Worm (Caenorhabditis elegans) whole organism, dauer: ENCODE data around the gene ZK287.9.

Source experiments
- unc-62 ChIP-seq: sonication (generic microtip); optimal IDR thresholded peaks from 2 replicates; lab custom pipeline; 2017; ENCODE audit warnings: missing biosample characterization, missing genetic modification reagents, missing genetic modification characterization

Gene ZK287.9

DNA sequence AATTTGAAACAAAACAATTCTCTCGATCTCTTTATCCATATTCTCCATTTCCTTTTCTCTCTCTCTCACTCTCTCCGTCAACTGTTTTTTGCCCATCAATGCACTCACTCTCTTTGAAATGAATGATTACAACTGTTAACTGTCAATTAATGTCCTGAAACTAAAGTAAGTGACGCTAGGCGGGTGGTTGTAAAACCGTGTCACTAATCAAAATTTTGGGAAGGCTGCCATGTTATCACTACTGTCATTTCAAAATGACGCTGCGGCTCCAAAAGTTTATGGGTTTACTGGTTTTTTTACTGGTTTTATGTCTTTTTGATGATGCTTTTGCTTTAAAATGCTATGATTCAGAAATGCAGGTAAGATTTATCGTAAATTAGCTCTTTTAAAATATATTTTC is at the start of gene ZK287.9:
TSS of gene ZK287.9 (plus strand) at position 192 of the 400 bp plus-strand sequence.
- TF ChIP-seq unc-62 (GFP tag; lab: Kevin White, UChicago), result no peak

DNA sequence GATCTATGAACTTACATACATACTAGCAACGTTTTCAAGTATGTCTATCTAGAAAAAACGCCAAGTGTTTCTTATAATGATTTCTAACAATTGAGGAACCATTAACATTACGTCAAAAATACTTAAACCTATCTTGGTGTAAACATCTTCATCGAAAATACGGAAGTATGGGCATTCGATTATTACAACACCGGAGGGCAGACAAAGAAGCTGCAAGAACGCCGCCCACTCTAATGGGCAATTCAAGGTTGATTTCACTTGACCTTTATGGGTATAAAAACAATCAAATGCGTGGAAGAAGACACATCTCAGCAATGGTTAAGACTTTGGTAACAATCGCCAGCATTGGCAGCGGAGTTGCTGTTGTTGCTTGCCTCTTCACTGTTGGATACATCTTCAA is 49.5 kb upstream of the ZK287.9 start, which contains the start of gene col-146:
TSS of gene col-146 (plus strand) at position 301 of the 400 bp plus-strand sequence.
- no peak for TF ChIP-seq unc-62 (GFP tag; lab: Kevin White, UChicago)

DNA sequence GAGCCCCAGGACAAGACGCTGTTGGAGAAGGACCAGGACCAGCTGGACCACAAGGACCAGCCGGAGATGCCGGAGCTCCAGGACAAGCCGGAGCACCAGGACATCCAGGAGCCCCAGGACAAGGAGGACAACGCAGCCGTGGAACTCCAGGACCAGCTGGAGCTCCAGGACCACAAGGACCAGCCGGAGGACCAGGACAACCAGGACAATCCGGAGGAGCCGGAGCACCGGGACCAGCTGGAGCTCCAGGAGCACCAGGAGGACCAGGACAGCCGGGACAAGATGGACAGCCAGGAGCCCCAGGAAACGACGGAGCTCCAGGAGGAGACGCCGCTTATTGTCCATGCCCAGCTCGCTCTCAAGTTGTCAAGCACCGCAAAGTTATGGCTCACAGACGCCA is 48.6 kb upstream of the ZK287.9 start:
- TF ChIP-seq unc-62 (GFP tag; lab: Kevin White, UChicago), result no peak

DNA sequence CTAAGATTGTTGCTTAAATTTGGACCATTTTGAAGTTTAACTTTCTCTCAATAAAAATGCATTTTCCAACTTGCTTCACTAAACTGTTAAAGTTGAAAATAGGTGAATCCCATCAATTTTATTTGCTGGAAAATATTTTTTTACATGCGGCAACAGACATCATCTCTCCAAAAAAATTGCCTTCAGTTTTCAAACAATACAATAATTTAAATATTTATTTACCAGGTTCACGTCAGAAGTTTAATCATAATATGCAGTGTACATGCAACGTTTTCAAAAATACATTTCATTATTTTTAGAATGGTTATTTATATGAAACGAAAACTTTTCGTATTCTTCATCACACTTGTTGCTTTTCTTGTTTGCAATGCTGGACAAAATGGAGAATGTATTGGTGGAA is 48.2 kb upstream of the ZK287.9 start, which contains the start of gene T06E4.5:
TSS of gene T06E4.5 (plus strand) at position 301 of the 400 bp plus-strand sequence.
- no peak for TF ChIP-seq unc-62 (GFP tag; lab: Kevin White, UChicago)

ce11 chrV:9632348-9632747 is 46.8 kb upstream of the ZK287.9 start:
- no peak for TF ChIP-seq unc-62 (GFP tag; lab: Kevin White, UChicago)

DNA sequence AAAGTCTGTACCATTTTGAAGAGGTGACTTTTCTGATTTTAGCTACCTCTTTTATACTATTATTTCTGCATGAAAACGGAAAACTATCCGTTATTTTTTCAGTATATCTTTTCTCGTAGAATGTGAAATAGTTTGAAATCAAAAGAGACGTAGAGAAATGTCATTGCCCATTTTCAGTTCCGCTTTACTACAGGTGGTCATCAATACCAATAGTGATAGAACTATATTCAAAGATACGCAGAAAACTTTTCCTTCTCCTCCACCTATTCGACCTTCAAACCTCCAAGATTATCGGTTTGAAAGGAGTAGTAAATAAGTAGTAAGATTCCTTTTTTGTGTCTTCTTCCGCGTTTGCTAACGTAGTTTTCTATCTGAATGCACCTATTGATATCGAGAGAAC is 45.8 kb upstream of the ZK287.9 start, which contains the start of gene col-147:
TSS of gene col-147 (minus strand) at position 26 of the 400 bp plus-strand sequence.
- TF ChIP-seq unc-62 (GFP tag; lab: Kevin White, UChicago), result no peak

DNA sequence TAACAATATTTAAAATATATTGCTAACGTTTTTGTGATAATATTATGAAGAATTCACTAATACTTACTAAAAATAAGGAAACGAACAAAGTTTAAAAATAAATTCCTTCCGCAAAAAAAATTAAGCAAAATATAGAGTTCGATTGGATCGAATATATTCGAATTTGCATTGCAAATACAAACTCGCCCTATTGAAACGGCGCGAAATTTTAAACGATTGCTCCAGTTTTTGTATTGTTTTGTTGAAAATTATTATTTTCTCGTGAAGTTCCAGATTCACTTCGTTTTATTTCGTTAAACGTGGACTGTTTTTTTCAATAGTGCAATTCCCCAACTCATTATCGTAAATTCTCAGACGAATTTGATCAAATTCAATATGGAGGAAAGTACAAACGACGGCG is 33.6 kb upstream of the ZK287.9 start, which contains the start of the genes atl-1 and hcp-2:
TSS of gene atl-1 (minus strand) at position 89 of the 400 bp plus-strand sequence.
TSS of gene hcp-2 (plus strand) at position 353 of the 400 bp plus-strand sequence.
- no peak for TF ChIP-seq unc-62 (GFP tag; lab: Kevin White, UChicago)

DNA sequence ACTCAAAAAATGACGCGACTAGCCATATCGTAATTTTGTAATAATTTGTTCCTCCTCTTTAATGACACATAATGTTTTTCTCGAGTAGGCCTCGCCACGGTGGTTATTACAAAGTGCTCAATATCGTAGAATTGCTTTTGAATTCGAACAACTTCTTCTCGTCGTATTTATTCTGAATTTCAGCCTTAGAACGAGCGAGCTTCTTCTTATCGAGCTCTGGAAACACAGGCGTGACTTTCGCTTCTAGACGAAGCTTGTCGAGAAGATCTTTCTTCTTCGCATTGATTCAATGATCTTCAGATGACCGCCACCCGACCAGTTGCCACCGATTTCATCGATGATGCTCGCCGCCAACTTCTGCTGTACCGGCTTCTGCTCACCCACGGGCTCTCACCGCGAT is 27.9 kb upstream of the ZK287.9 start, which contains the start of gene T06E4.21:
TSS of gene T06E4.21 (plus strand) at position 301 of the 400 bp plus-strand sequence.
- no peak for TF ChIP-seq unc-62 (GFP tag; lab: Kevin White, UChicago)

DNA sequence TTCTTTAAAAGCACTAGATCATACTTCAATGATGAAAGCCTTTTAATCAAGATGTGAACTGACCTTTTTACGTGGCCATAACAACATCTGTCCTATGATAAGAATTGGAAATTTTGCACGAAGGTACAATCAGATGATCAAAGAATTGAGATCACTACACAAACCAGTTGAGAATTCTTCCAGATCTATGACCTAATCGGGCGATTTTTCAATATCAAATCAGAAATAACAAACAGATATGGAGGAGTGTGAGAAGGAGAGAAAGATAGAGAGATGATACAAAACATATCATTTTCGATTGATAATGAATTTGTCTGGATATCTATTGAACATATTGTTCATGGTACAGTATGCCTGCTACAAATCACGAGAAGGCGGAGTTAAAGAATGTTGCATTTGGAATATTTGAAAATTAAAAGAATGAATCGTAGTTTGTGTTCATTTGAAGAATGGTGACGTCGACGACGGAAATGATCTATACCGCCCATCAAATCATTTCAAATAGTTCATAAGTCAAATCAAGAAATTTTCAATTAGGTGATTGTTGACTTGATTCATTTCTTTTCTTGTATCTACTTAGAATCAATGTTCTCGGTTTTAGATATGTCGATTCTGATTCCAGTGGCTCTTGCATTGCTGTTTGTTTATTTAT is 24.9 kb upstream of the ZK287.9 start, which contains the start of gene cyp-29A4:
TSS of gene cyp-29A4 (plus strand) at position 602 of the 652 bp plus-strand sequence.
- TF ChIP-seq unc-62 (GFP tag; lab: Kevin White, UChicago), result no peak

- no peak for TF ChIP-seq unc-62 (GFP tag; lab: Kevin White, UChicago)
These were observed 17.6 kb upstream of the ZK287.9 start, which contains the start of gene pitr-4 for ce11 chrV:9661514-9661913. Gene pitr-4 (minus strand): TSS chrV:9661614.

ce11 chrV:9663948-9664347 is 15.2 kb upstream of the ZK287.9 start:
- no peak for TF ChIP-seq unc-62 (GFP tag; lab: Kevin White, UChicago)

- no peak for TF ChIP-seq unc-62 (GFP tag; lab: Kevin White, UChicago)
These were observed 14.5 kb upstream of the ZK287.9 start for ce11 chrV:9664620-9665019.

- TF ChIP-seq unc-62 (GFP tag; lab: Kevin White, UChicago), result no peak
These were observed 12.8 kb upstream of the ZK287.9 start, which contains the start of gene ZK287.1 for ce11 chrV:9666394-9666793. Gene ZK287.1 (plus strand): TSS chrV:9666694.

ce11 chrV:9672495-9672894 is 6.7 kb upstream of the ZK287.9 start:
- no peak for TF ChIP-seq unc-62 (GFP tag; lab: Kevin White, UChicago)

DNA sequence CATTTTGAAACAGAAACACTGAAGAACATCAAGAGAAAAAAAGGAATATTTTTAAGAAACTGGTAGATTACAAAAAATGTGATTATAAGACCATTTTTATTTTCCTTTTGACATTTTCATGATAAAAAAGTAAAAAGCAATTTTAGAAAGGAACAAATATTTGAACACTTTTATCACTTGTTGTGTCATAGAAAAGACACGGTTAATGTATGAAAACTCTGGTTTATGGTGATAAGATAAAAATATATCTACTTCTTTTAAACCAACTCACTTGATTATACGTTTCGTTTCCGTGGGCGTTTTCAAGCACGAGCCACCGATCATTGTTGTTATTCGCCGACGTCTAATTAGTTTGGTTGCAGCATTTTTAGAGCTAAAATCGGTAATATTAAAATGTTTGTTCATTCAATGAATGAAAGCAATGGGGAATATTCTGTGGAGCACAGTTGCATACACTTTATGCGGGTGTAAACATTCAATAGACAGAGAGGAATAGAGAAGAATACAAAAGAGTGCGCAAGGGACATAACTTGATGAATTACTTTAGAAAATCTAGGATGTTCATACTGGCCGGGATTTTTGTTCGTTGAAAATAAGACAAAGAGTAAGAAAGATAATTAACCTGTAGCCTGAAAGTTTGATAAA is 5.8 kb upstream of the ZK287.9 start, which contains the start of gene sulp-8:
TSS of gene sulp-8 (minus strand) at position 469 of the 645 bp plus-strand sequence.
- TF ChIP-seq unc-62 (GFP tag; lab: Kevin White, UChicago), result no peak

- TF ChIP-seq unc-62 (GFP tag; lab: Kevin White, UChicago), result no peak
These were observed 1.2 kb upstream of the ZK287.9 start, which contains the start of gene cthd-1 for ce11 chrV:9677977-9678376. Gene cthd-1 (plus strand): TSS chrV:9678277.
